Worm (Caenorhabditis elegans): Measurements from ENCODE around the gene heri-1.

heri-1 gene

ce11 chrII:6097441-6097840, 15.6 kb downstream of the heri-1 start, which contains the start of the genes tpp-2 and rbbp-5 (continued):
- no peak for TF ChIP-seq cebp-1 (GFP tag; IDR thresholded peaks at IDR 0.05)
- TF ChIP-seq cebp-1 (tag; optimal IDR thresholded peaks at IDR 0.05) = no peak
- TF ChIP-seq snpc-4 (GFP tag; optimal IDR thresholded peaks at IDR 0.05) = no peak
- peak in 1 of 4 experiments; percentile 49 for TF ChIP-seq snpc-4 (tag; optimal IDR thresholded peaks at IDR 0.05)
- no peak for TF ChIP-seq F57C9.4 (tag; optimal IDR thresholded peaks at IDR 0.05)
- TF ChIP-seq F10E7.11 (tag; optimal IDR thresholded peaks at IDR 0.05) = no peak
- TF ChIP-seq attf-5 (GFP tag; optimal IDR thresholded peaks at IDR 0.05) = peak; percentile 38
- 0 out of 2 replicates have a peak, but pooled peaks have one; percentile 15 for TF ChIP-seq bed-2 (GFP tag; IDR thresholded peaks at IDR 0.05)
- TF ChIP-seq nhr-90 (tag; optimal IDR thresholded peaks at IDR 0.05) = no peak
- TF ChIP-seq nhr-120 (GFP tag; IDR thresholded peaks at IDR 0.05) = no peak
- no peak for TF ChIP-seq nhr-27 (tag; optimal IDR thresholded peaks at IDR 0.05)
- TF ChIP-seq nhr-80 (tag; optimal IDR thresholded peaks at IDR 0.05) = no peak
- no peak for TF ChIP-seq gei-17 (GFP tag; optimal IDR thresholded peaks at IDR 0.05)
- TF ChIP-seq pha-4 (tag; optimal IDR thresholded peaks at IDR 0.05) = no peak
- TF ChIP-seq ekl-4 (GFP tag; IDR thresholded peaks at IDR 0.05) = no peak
- no peak for TF ChIP-seq somi-1 (GFP tag; optimal IDR thresholded peaks at IDR 0.05)
- TF ChIP-seq ztf-26 (tag; optimal IDR thresholded peaks at IDR 0.05) = no peak
- 0 out of 2 replicates have a peak, but pooled peaks have one; percentile 31 for TF ChIP-seq ztf-25 (GFP tag; IDR thresholded peaks at IDR 0.05)
- TF ChIP-seq xnd-1 (tag; optimal IDR thresholded peaks at IDR 0.05) = no peak
- peak; percentile 81 for TF ChIP-seq F23B12.7 (tag; optimal IDR thresholded peaks at IDR 0.05; ENCODE audit: insufficient read depth)
- no peak for TF ChIP-seq ceh-79 (tag; optimal IDR thresholded peaks at IDR 0.05)
- no peak for TF ChIP-seq unc-62 (GFP tag; optimal IDR thresholded peaks at IDR 0.05)
- TF ChIP-seq dox-1 (GFP tag; IDR thresholded peaks at IDR 0.05) = peak; percentile 70; the same call in 1 of the 2 replicates
- TF ChIP-seq hmg-1.2 (GFP tag; IDR thresholded peaks at IDR 0.05) = peak; percentile 25; the same call in 1 of the 2 replicates
- no peak for TF ChIP-seq F52B5.7 (tag; optimal IDR thresholded peaks at IDR 0.05)
- peak; percentile 27 for TF ChIP-seq him-1 (tag; optimal IDR thresholded peaks at IDR 0.05)
- peak in 1 of 2 experiments; percentile 29 for TF ChIP-seq rec-8 (tag; optimal IDR thresholded peaks at IDR 0.05)
- no peak for TF ChIP-seq athp-1 (tag; optimal IDR thresholded peaks at IDR 0.05)
- peak; percentile 55; the same call in 1 of the 2 replicates for TF ChIP-seq aptf-2 (GFP tag; conservative IDR thresholded peaks at IDR 0.05)
- 0 out of 2 replicates have a peak, but pooled peaks have one; percentile 24 for TF ChIP-seq ceh-100 (GFP tag; IDR thresholded peaks at IDR 0.05)
- no peak for TF ChIP-seq ets-4 (GFP tag; optimal IDR thresholded peaks at IDR 0.05)
- TF ChIP-seq attf-3 (GFP tag; conservative IDR thresholded peaks at IDR 0.05) = peak; percentile 65
- peak; percentile 27 for TF ChIP-seq snpc-1.3 (tag; optimal IDR thresholded peaks at IDR 0.05; ENCODE audit: insufficient read depth)
- no peak for TF ChIP-seq lin-35 (GFP tag; optimal IDR thresholded peaks at IDR 0.05)
- TF ChIP-seq rcor-1 (GFP tag; IDR thresholded peaks at IDR 0.05) = no peak
- TF ChIP-seq tbx-9 (tag; optimal IDR thresholded peaks at IDR 0.05; ENCODE audit: borderline replicate concordance) = no peak
- no peak for TF ChIP-seq T26A5.8 (tag; optimal IDR thresholded peaks at IDR 0.05)
- TF ChIP-seq zfh-2 (GFP tag; conservative IDR thresholded peaks at IDR 0.05) = no peak
- TF ChIP-seq lin-26 (GFP tag; IDR thresholded peaks at IDR 0.05) = no peak
- no peak for TF ChIP-seq efl-1 (GFP tag; optimal IDR thresholded peaks at IDR 0.05)
- TF ChIP-seq madf-10 (tag; optimal IDR thresholded peaks at IDR 0.05) = no peak
- peak; percentile 81 for TF ChIP-seq ZK185.1 (tag; optimal IDR thresholded peaks at IDR 0.05; ENCODE audit: poor library complexity, severe bottlenecking)
- no peak for TF ChIP-seq lag-1 (GFP tag; IDR thresholded peaks at IDR 0.05)
- no peak for TF ChIP-seq zim-3 (tag; optimal IDR thresholded peaks at IDR 0.05)
- no peak for TF ChIP-seq ceh-58 (GFP tag; IDR thresholded peaks at IDR 0.05)
- no peak for TF ChIP-seq Y79H2A.3 (GFP tag; conservative IDR thresholded peaks at IDR 0.05)
- no peak for TF ChIP-seq egl-44 (GFP tag; IDR thresholded peaks at IDR 0.05)
- no peak for TF ChIP-seq ama-1 (optimal IDR thresholded peaks at IDR 0.05)
- no peak for TF ChIP-seq ama-1 (GFP tag; optimal IDR thresholded peaks at IDR 0.05)
- TF ChIP-seq sea-2 (GFP tag; IDR thresholded peaks at IDR 0.05) = no peak
